Fruit fly (Drosophila melanogaster) whole organism, embryonic: ENCODE measurements around the gene IntS9.

Experiments
- Asciz ChIP-seq: fragments of 200-800 bp; sonication (Bioruptor generic); optimal IDR thresholded peaks from 2 replicates; lab custom pipeline; 2017; ENCODE audit warnings: missing biosample characterization, mild to moderate bottlenecking, missing genetic modification characterization, missing genetic modification reagents
- Blimp-1 ChIP-seq: fragments of 200-800 bp; sonication (Bioruptor generic); optimal IDR thresholded peaks from 3 replicates; lab custom pipeline; 2018; ENCODE audit warnings: missing biosample characterization, missing genetic modification characterization, mild to moderate bottlenecking, moderate library complexity, missing genetic modification reagents
- BtbVII ChIP-seq: fragments of 200-800 bp; sonication (Bioruptor generic); optimal IDR thresholded peaks from 3 replicates; lab custom pipeline; 2017; ENCODE audit warnings: missing biosample characterization, mild to moderate bottlenecking, missing genetic modification characterization
- CG10543 ChIP-seq: fragments of 200-800 bp; sonication (Bioruptor generic); optimal IDR thresholded peaks from 3 replicates; lab custom pipeline; 2017; ENCODE audit warnings: missing biosample characterization, mild to moderate bottlenecking, missing genetic modification characterization, moderate library complexity
- CG10959 ChIP-seq: fragments of 200-800 bp; sonication (Bioruptor generic); IDR thresholded peaks from 2 replicates; pipeline ENCODE4 v1.3.6; 2022; ENCODE audit warnings: missing biosample characterization, missing genetic modification characterization
- CG11560 ChIP-seq: fragments of 200-800 bp; sonication (Bioruptor generic); IDR thresholded peaks from 3 replicates; pipeline ENCODE4 v1.3.6; 2022; ENCODE audit warnings: missing biosample characterization, missing genetic modification characterization
- CG12391 ChIP-seq: fragments of 200-800 bp; sonication (Bioruptor generic); optimal IDR thresholded peaks from 3 replicates; lab custom pipeline; 2018; ENCODE audit warnings: missing biosample characterization, mild to moderate bottlenecking, missing genetic modification characterization, moderate library complexity
- CG12744 ChIP-seq: fragments of 200-800 bp; sonication (Bioruptor generic); optimal IDR thresholded peaks from 2 replicates; lab custom pipeline; 2016; ENCODE audit warnings: missing biosample characterization, missing genetic modification characterization
- CG13775 ChIP-seq: fragments of 200-800 bp; sonication (Bioruptor generic); optimal IDR thresholded peaks from 3 replicates; lab custom pipeline; 2017; ENCODE audit warnings: missing biosample characterization, mild to moderate bottlenecking, missing genetic modification characterization
- CG14860 ChIP-seq: fragments of 200-800 bp; sonication (Bioruptor generic); IDR thresholded peaks from 3 replicates; pipeline ENCODE4 v1.3.6; 2022; ENCODE audit warnings: missing biosample characterization, missing genetic modification characterization; ENCODE audit not compliant: partially characterized antibody
- CG16813 ChIP-seq: fragments of 200-800 bp; sonication (Bioruptor generic); IDR thresholded peaks from 3 replicates; pipeline ENCODE4 v1.3.6; 2022; ENCODE audit warnings: missing biosample characterization, missing genetic modification characterization; ENCODE audit not compliant: partially characterized antibody
- CG17568 ChIP-seq: fragments of 200-800 bp; sonication (Bioruptor generic); optimal IDR thresholded peaks from 2 replicates; lab custom pipeline; 2018; ENCODE audit warnings: missing biosample characterization, mild to moderate bottlenecking, missing genetic modification characterization, moderate library complexity
- CG1792 ChIP-seq: fragments of 200-800 bp; sonication (Bioruptor generic); optimal IDR thresholded peaks from 2 replicates; lab custom pipeline; 2016; ENCODE audit warnings: missing biosample characterization, missing genetic modification characterization
- CG18262 ChIP-seq: fragments of 200-800 bp; optimal IDR thresholded peaks from 3 replicates; lab custom pipeline; 2019; ENCODE audit warnings: missing biosample characterization, mild to moderate bottlenecking, missing genetic modification characterization, moderate library complexity
- CG31224 ChIP-seq: fragments of 200-800 bp; sonication (Bioruptor generic); IDR thresholded peaks from 2 replicates; pipeline ENCODE4 v1.3.6; 2022; ENCODE audit warnings: missing biosample characterization, missing genetic modification characterization
- CG32767 ChIP-seq: fragments of 200-800 bp; sonication (Bioruptor generic); IDR thresholded peaks from 2 replicates; pipeline ENCODE4 v1.3.6; 2022; ENCODE audit warnings: missing biosample characterization, missing genetic modification characterization
- CG3407 ChIP-seq: fragments of 200-800 bp; sonication (Bioruptor generic); optimal IDR thresholded peaks from 2 replicates; lab custom pipeline; 2018; ENCODE audit warnings: missing biosample characterization, mild to moderate bottlenecking, missing genetic modification characterization
- CG6175 ChIP-seq: fragments of 200-800 bp; sonication (Bioruptor generic); IDR thresholded peaks from 3 replicates; pipeline ENCODE4 v1.3.6; 2022; ENCODE audit warnings: missing biosample characterization, missing genetic modification characterization
- CG7839 ChIP-seq: fragments of 200-800 bp; sonication (Bioruptor generic); optimal IDR thresholded peaks from 3 replicates; lab custom pipeline; 2018; ENCODE audit warnings: missing biosample characterization, mild to moderate bottlenecking, missing genetic modification characterization, moderate library complexity
- CG7928 ChIP-seq: fragments of 200-800 bp; sonication (Bioruptor generic); optimal IDR thresholded peaks from 2 replicates; lab custom pipeline; 2017; ENCODE audit warnings: missing biosample characterization, mild to moderate bottlenecking, missing genetic modification characterization
- CG8089 ChIP-seq: fragments of 200-800 bp; sonication (Bioruptor generic); optimal IDR thresholded peaks from 3 replicates; lab custom pipeline; 2016; ENCODE audit warnings: missing biosample characterization, missing genetic modification characterization
- CG8478 ChIP-seq: fragments of >200 bp; optimal IDR thresholded peaks from 2 replicates; lab custom pipeline; 2018
- CG9215 ChIP-seq: fragments of 200-800 bp; sonication (Bioruptor generic); IDR thresholded peaks from 2 replicates; pipeline ENCODE4 v1.3.6; 2022; ENCODE audit warnings: missing biosample characterization, missing genetic modification characterization
- CkIIα-i1 ChIP-seq: fragments of 200-800 bp; sonication (Bioruptor generic); IDR thresholded peaks from 2 replicates; pipeline ENCODE4 v1.3.6; 2022; ENCODE audit warnings: missing biosample characterization, missing genetic modification characterization
- D19B ChIP-seq: fragments of 200-800 bp; sonication (Bioruptor generic); optimal IDR thresholded peaks from 2 replicates; lab custom pipeline; 2017; ENCODE audit warnings: missing biosample characterization, mild to moderate bottlenecking, missing genetic modification characterization
- Gsc ChIP-seq: fragments of 200-800 bp; sonication (Bioruptor generic); IDR thresholded peaks from 2 replicates; pipeline ENCODE4 v1.3.6; 2022; ENCODE audit warnings: missing biosample characterization, missing genetic modification characterization
- H2.0 ChIP-seq: fragments of 200-800 bp; sonication (Bioruptor generic); IDR thresholded peaks from 2 replicates; pipeline ENCODE4 v1.3.6; 2022; ENCODE audit warnings: missing biosample characterization, missing genetic modification characterization
- HmgZ ChIP-seq: fragments of 200-800 bp; sonication (Bioruptor generic); optimal IDR thresholded peaks from 2 replicates; lab custom pipeline; 2018; ENCODE audit warnings: missing biosample characterization, mild to moderate bottlenecking, missing genetic modification characterization
- Lpt ChIP-seq: fragments of >200 bp; optimal IDR thresholded peaks from 2 replicates; lab custom pipeline; 2018; ENCODE audit warnings: missing biosample characterization, missing genetic modification characterization
- Oli ChIP-seq: fragments of 200-800 bp; sonication (Bioruptor generic); optimal IDR thresholded peaks from 2 replicates; lab custom pipeline; 2018; ENCODE audit warnings: missing biosample characterization, mild to moderate bottlenecking, missing genetic modification characterization, moderate library complexity
- Opbp ChIP-seq: fragments of 200-800 bp; sonication (Bioruptor generic); IDR thresholded peaks from 3 replicates; pipeline ENCODE4 v1.3.6; 2022; ENCODE audit warnings: missing biosample characterization, missing genetic modification characterization; ENCODE audit not compliant: partially characterized antibody
- Sox102F ChIP-seq: fragments of 200-800 bp; sonication (Bioruptor generic); optimal IDR thresholded peaks from 2 replicates; lab custom pipeline; 2018; ENCODE audit warnings: missing biosample characterization, mild to moderate bottlenecking, missing genetic modification characterization, moderate library complexity
- ap ChIP-seq: fragments of 200-800 bp; sonication (Bioruptor generic); IDR thresholded peaks from 2 replicates; pipeline ENCODE4 v1.3.6; 2022; ENCODE audit warnings: missing biosample characterization, missing genetic modification characterization
- ara ChIP-seq: fragments of 200-800 bp; sonication (Bioruptor generic); IDR thresholded peaks from 2 replicates; pipeline ENCODE4 v1.3.6; 2022; ENCODE audit warnings: missing biosample characterization, missing genetic modification characterization
- chn ChIP-seq: fragments of 200-800 bp; sonication (Bioruptor generic); optimal IDR thresholded peaks from 2 replicates; lab custom pipeline; 2016; ENCODE audit warnings: missing biosample characterization, missing genetic modification characterization
- croc ChIP-seq: fragments of 200-800 bp; sonication (Bioruptor generic); conservative IDR thresholded peaks from 3 replicates; pipeline ENCODE4 v1.3.6; 2022; ENCODE audit warnings: missing biosample characterization, missing genetic modification characterization
- crp ChIP-seq, 2 experiments: fragments of 200-800 bp; sonication (Bioruptor generic); optimal IDR thresholded peaks; 2 replicates in 1 of 2; 3 replicates in 1 of 2; lab custom pipeline; 2017; ENCODE audit warnings: missing biosample characterization in 2 of 2, missing genetic modification characterization in 2 of 2, mild to moderate bottlenecking in 1 of 2, moderate library complexity in 1 of 2
- dmrt99B ChIP-seq: fragments of 200-800 bp; sonication (Bioruptor generic); optimal IDR thresholded peaks from 2 replicates; lab custom pipeline; 2018; ENCODE audit warnings: missing biosample characterization, mild to moderate bottlenecking, missing genetic modification characterization, moderate library complexity
- dpn ChIP-seq, 2 experiments: fragments of 200-800 bp; sonication (Bioruptor generic); optimal IDR thresholded peaks; 3 replicates each; lab custom pipeline; 2016; ENCODE audit warnings: missing biosample characterization in 2 of 2, missing genetic modification characterization in 2 of 2
- fd96Cb ChIP-seq: fragments of 200-800 bp; sonication (Bioruptor generic); optimal IDR thresholded peaks from 2 replicates; lab custom pipeline; 2018; ENCODE audit warnings: missing biosample characterization, mild to moderate bottlenecking, missing genetic modification characterization, moderate library complexity
- fru ChIP-seq: fragments of >200 bp; optimal IDR thresholded peaks from 2 replicates; lab custom pipeline; 2017
- gcm2 ChIP-seq: fragments of 200-800 bp; sonication (Bioruptor generic); optimal IDR thresholded peaks from 2 replicates; lab custom pipeline; 2016; ENCODE audit warnings: missing biosample characterization, missing genetic modification characterization
- ken ChIP-seq: fragments of 200-800 bp; sonication (Bioruptor generic); IDR thresholded peaks from 3 replicates; pipeline ENCODE4 v1.3.6; 2022; ENCODE audit warnings: missing biosample characterization, missing genetic modification characterization
- kni ChIP-seq: fragments of 200-800 bp; sonication (Bioruptor generic); optimal IDR thresholded peaks from 3 replicates; lab custom pipeline; 2017; ENCODE audit warnings: mild to moderate bottlenecking, missing biosample characterization, missing genetic modification reagents, missing genetic modification characterization
- mld ChIP-seq: fragments of 200-800 bp; sonication (Bioruptor generic); IDR thresholded peaks from 3 replicates; pipeline ENCODE4 v1.3.6; 2022; ENCODE audit warnings: missing biosample characterization, missing genetic modification characterization; ENCODE audit not compliant: partially characterized antibody
- slou ChIP-seq: fragments of 200-800 bp; sonication (Bioruptor generic); optimal IDR thresholded peaks from 3 replicates; lab custom pipeline; 2016; ENCODE audit warnings: missing biosample characterization, missing genetic modification characterization
- tap ChIP-seq: fragments of 200-800 bp; optimal IDR thresholded peaks from 3 replicates; lab custom pipeline; 2019; ENCODE audit warnings: missing biosample characterization, mild to moderate bottlenecking, missing genetic modification characterization, moderate library complexity
- tna ChIP-seq: fragments of 200-800 bp; sonication (Bioruptor generic); IDR thresholded peaks from 2 replicates; pipeline ENCODE4 v1.3.6; 2022; ENCODE audit warnings: missing biosample characterization, missing genetic modification characterization; ENCODE audit not compliant: partially characterized antibody
- trh ChIP-seq: fragments of 200-800 bp; sonication (Bioruptor generic); optimal IDR thresholded peaks from 2 replicates; lab custom pipeline; 2016; ENCODE audit warnings: missing biosample characterization, missing genetic modification characterization
- wdn ChIP-seq: fragments of 200-800 bp; sonication (Bioruptor generic); IDR thresholded peaks from 2 replicates; pipeline ENCODE4 v1.3.6; 2022; ENCODE audit warnings: missing biosample characterization, missing genetic modification characterization
- yki ChIP-seq: fragments of >200 bp; optimal IDR thresholded peaks from 3 replicates; lab custom pipeline; 2018
- zen ChIP-seq: fragments of 200-800 bp; sonication (Bioruptor generic); optimal IDR thresholded peaks from 3 replicates; lab custom pipeline; 2018; ENCODE audit warnings: missing biosample characterization, mild to moderate bottlenecking, missing genetic modification characterization, moderate library complexity

The IntS9 gene

dm6 chr3L:16147819-16148236, 42.4 kb upstream of the IntS9 start (continued):
- TF ChIP-seq BtbVII (GFP tag; lab: Kevin White, UChicago) (peak; percentile 22), CG8089 (no peak), HmgZ (tag; lab: Kevin White, UChicago) (no peak), CG32767 (no peak), CG14860 (GFP tag; lab: Robert Waterston, UW) (no peak), zen (tag; lab: Kevin White, UChicago) (no peak), wdn (GFP tag; lab: Robert Waterston, UW) (no peak), Oli (tag; lab: Kevin White, UChicago) (peak; percentile 39), Sox102F (peak; percentile 29), H2.0 (no peak), tap (no peak), CG7928 (GFP tag; lab: Kevin White, UChicago) (no peak), dmrt99B (peak; percentile 59), D19B (GFP tag; lab: Kevin White, UChicago) (no peak), trh (GFP tag; lab: Kevin White, UChicago) (no peak), CG1792 (GFP tag; lab: Kevin White, UChicago) (no peak), CG3407 (GFP tag; lab: Kevin White, UChicago) (no peak), ara (GFP tag; lab: Robert Waterston, UW) (no peak), gcm2 (GFP tag; lab: Kevin White, UChicago) (no peak), mld (GFP tag; lab: Robert Waterston, UW) (no peak), Blimp-1 (GFP tag; lab: Kevin White, UChicago) (peak; percentile 12), CG11560 (tag; lab: Robert Waterston, UW) (no peak), CG12391 (tag; lab: Kevin White, UChicago) (peak; percentile 18), CG10543 (peak; percentile 46), Asciz (GFP tag; lab: Kevin White, UChicago) (peak; percentile 19), ap (GFP tag; lab: Robert Waterston, UW) (no peak), chn (GFP tag; lab: Kevin White, UChicago) (no peak), Gsc (no peak), CG18262 (tag; lab: Kevin White, UChicago) (peak; percentile 20), CG6175 (GFP tag; lab: Robert Waterston, UW) (no peak), CG12744 (GFP tag; lab: Kevin White, UChicago) (no peak), kni (no peak), CG13775 (GFP tag; lab: Kevin White, UChicago) (no peak), yki (lab: Kevin White, UChicago) (no peak), CkIIα-i1 (no peak), fru (lab: Kevin White, UChicago) (no peak), CG8478 (no peak), ken (GFP tag; lab: Robert Waterston, UW) (no peak), CG16813 (GFP tag; lab: Robert Waterston, UW) (no peak), Lpt (no peak), tna (GFP tag; lab: Robert Waterston, UW) (no peak), CG9215 (GFP tag; lab: Robert Waterston, UW) (peak; percentile 8; the same call in 1 of the 2 replicates), Opbp (GFP tag; lab: Robert Waterston, UW) (no peak), crp (GFP tag; optimal IDR thresholded peaks at IDR 0.05; lab: Kevin White, UChicago) (no peak), CG10959 (GFP tag; lab: Robert Waterston, UW) (no peak), CG31224 (no peak), CG7839 (peak; percentile 48), dpn (GFP tag; optimal IDR thresholded peaks at IDR 0.05; lab: Kevin White, UChicago) (peak; percentile 15 to 37), CG17568 (GFP tag; lab: Kevin White, UChicago) (no peak), slou (GFP tag; lab: Kevin White, UChicago) (no peak), fd96Cb (no peak), croc (no peak)
